Fruit fly (Drosophila melanogaster) whole organism, embryonic: ENCODE data around the gene PhKgamma.
A peak's percentile ranks its signal among the peaks of the same experiment; 100 is the strongest.

Source experiments
- Ada2b ChIP-seq: fragments of 200-800 bp; sonication (Bioruptor generic); IDR thresholded peaks from 2 replicates; pipeline ENCODE4 v1.3.6; 2022; ENCODE audit warnings: missing biosample characterization, missing genetic modification characterization
- Aef1 ChIP-seq: fragments of 200-800 bp; sonication (Bioruptor generic); IDR thresholded peaks from 3 replicates; pipeline ENCODE4 v1.3.6; 2022; ENCODE audit warnings: missing biosample characterization, missing genetic modification characterization
- Asciz ChIP-seq: fragments of 200-800 bp; sonication (Bioruptor generic); optimal IDR thresholded peaks from 2 replicates; lab custom pipeline; 2017; ENCODE audit warnings: missing biosample characterization, mild to moderate bottlenecking, missing genetic modification characterization, missing genetic modification reagents
- Blimp-1 ChIP-seq: fragments of 200-800 bp; sonication (Bioruptor generic); optimal IDR thresholded peaks from 3 replicates; lab custom pipeline; 2018; ENCODE audit warnings: missing biosample characterization, missing genetic modification characterization, mild to moderate bottlenecking, moderate library complexity, missing genetic modification reagents
- CG10274 ChIP-seq: fragments of 200-800 bp; sonication (Bioruptor generic); optimal IDR thresholded peaks from 3 replicates; lab custom pipeline; 2017; ENCODE audit warnings: missing biosample characterization, mild to moderate bottlenecking, missing genetic modification characterization
- CG10979 ChIP-seq: fragments of 200-800 bp; sonication (Bioruptor generic); optimal IDR thresholded peaks from 2 replicates; lab custom pipeline; 2018; ENCODE audit warnings: missing biosample characterization, mild to moderate bottlenecking, missing genetic modification characterization, moderate library complexity
- CG11398 ChIP-seq: fragments of 200-800 bp; sonication (Bioruptor generic); optimal IDR thresholded peaks from 2 replicates; lab custom pipeline; 2016; ENCODE audit warnings: missing biosample characterization, missing genetic modification characterization
- CG11456 ChIP-seq: fragments of 200-800 bp; sonication (Bioruptor generic); IDR thresholded peaks from 3 replicates; pipeline ENCODE4 v1.3.6; 2022; ENCODE audit warnings: missing biosample characterization, missing genetic modification characterization
- CG11696 ChIP-seq: fragments of 200-800 bp; sonication (Bioruptor generic); IDR thresholded peaks from 2 replicates; pipeline ENCODE4 v1.3.6; 2022; ENCODE audit warnings: missing biosample characterization, missing genetic modification characterization
- CG13424 ChIP-seq: fragments of 200-800 bp; sonication (Bioruptor generic); optimal IDR thresholded peaks from 2 replicates; lab custom pipeline; 2019; ENCODE audit warnings: missing biosample characterization, mild to moderate bottlenecking, missing genetic modification characterization, moderate library complexity
- CG15601 ChIP-seq: fragments of 200-800 bp; sonication (Bioruptor generic); optimal IDR thresholded peaks from 3 replicates; lab custom pipeline; 2019; ENCODE audit warnings: missing biosample characterization, mild to moderate bottlenecking, missing genetic modification characterization, moderate library complexity
- CG17359 ChIP-seq: fragments of 200-800 bp; sonication (Bioruptor generic); optimal IDR thresholded peaks from 3 replicates; lab custom pipeline; 2018; ENCODE audit warnings: missing biosample characterization, mild to moderate bottlenecking, missing genetic modification characterization, moderate library complexity
- CG18599 ChIP-seq: fragments of 200-800 bp; sonication (Bioruptor generic); optimal IDR thresholded peaks from 3 replicates; lab custom pipeline; 2017; ENCODE audit warnings: missing biosample characterization, missing genetic modification characterization, mild to moderate bottlenecking, moderate library complexity, missing genetic modification reagents
- CG18764 ChIP-seq: fragments of 200-800 bp; sonication (Bioruptor generic); optimal IDR thresholded peaks from 3 replicates; lab custom pipeline; 2016; ENCODE audit warnings: missing biosample characterization, missing genetic modification characterization
- CG2678 ChIP-seq: fragments of 200-800 bp; sonication (Bioruptor generic); optimal IDR thresholded peaks from 3 replicates; lab custom pipeline; 2019; ENCODE audit warnings: missing biosample characterization, mild to moderate bottlenecking, missing genetic modification characterization, moderate library complexity
- CG31441 ChIP-seq: fragments of 200-800 bp; sonication (Bioruptor generic); IDR thresholded peaks from 2 replicates; pipeline ENCODE4 v1.3.6; 2022; ENCODE audit warnings: missing biosample characterization, missing genetic modification characterization
- CG8359 ChIP-seq: fragments of 200-800 bp; sonication (Bioruptor generic); optimal IDR thresholded peaks from 2 replicates; lab custom pipeline; 2017; ENCODE audit warnings: missing biosample characterization, mild to moderate bottlenecking, missing genetic modification characterization, borderline replicate concordance
- D19B ChIP-seq: fragments of 200-800 bp; sonication (Bioruptor generic); optimal IDR thresholded peaks from 2 replicates; lab custom pipeline; 2017; ENCODE audit warnings: missing biosample characterization, mild to moderate bottlenecking, missing genetic modification characterization
- Dad ChIP-seq: fragments of 200-800 bp; sonication (Bioruptor generic); optimal IDR thresholded peaks from 3 replicates; lab custom pipeline; 2016; ENCODE audit warnings: missing biosample characterization, missing genetic modification characterization
- Dbx ChIP-seq: fragments of 200-800 bp; sonication (Bioruptor generic); IDR thresholded peaks from 3 replicates; pipeline ENCODE4 v1.3.6; 2022; ENCODE audit warnings: missing biosample characterization, missing genetic modification characterization
- Dip2 ChIP-seq: fragments of 200-800 bp; sonication (Bioruptor generic); IDR thresholded peaks from 2 replicates; pipeline ENCODE4 v1.3.6; 2022; ENCODE audit warnings: missing biosample characterization, missing genetic modification characterization
- HHEX ChIP-seq: fragments of 200-800 bp; sonication (Bioruptor generic); optimal IDR thresholded peaks from 3 replicates; lab custom pipeline; 2017; ENCODE audit warnings: missing biosample characterization, mild to moderate bottlenecking, missing genetic modification characterization, missing genetic modification reagents
- Med ChIP-seq: fragments of 200-800 bp; sonication (Bioruptor generic); peaks from one replicate; lab custom pipeline; 2016; ENCODE audit warnings: missing biosample characterization, missing genetic modification characterization, mild to moderate bottlenecking, inconsistent platforms, moderate library complexity
- NC2α ChIP-seq: fragments of 200-800 bp; sonication (Bioruptor generic); optimal IDR thresholded peaks from 2 replicates; lab custom pipeline; 2016; ENCODE audit warnings: missing biosample characterization, missing genetic modification characterization
- Ssrp ChIP-seq: fragments of 200-800 bp; sonication (Bioruptor generic); optimal IDR thresholded peaks from 2 replicates; lab custom pipeline; 2018; ENCODE audit warnings: missing biosample characterization, mild to moderate bottlenecking, missing genetic modification characterization, moderate library complexity
- YL-1 ChIP-seq: fragments of 200-800 bp; sonication (Bioruptor generic); optimal IDR thresholded peaks from 3 replicates; lab custom pipeline; 2017; ENCODE audit warnings: missing biosample characterization, mild to moderate bottlenecking, missing genetic modification characterization
- abd-A ChIP-seq: fragments of 200-800 bp; sonication (Bioruptor generic); optimal IDR thresholded peaks from 3 replicates; lab custom pipeline; 2019; ENCODE audit warnings: missing biosample characterization, mild to moderate bottlenecking, missing genetic modification characterization, moderate library complexity
- ase ChIP-seq: fragments of 200-800 bp; sonication (Bioruptor generic); IDR thresholded peaks from 3 replicates; pipeline ENCODE4 v1.3.6; 2022; ENCODE audit warnings: missing biosample characterization, missing genetic modification characterization
- bcd ChIP-seq: fragments of 200-800 bp; sonication (Bioruptor generic); optimal IDR thresholded peaks from 2 replicates; lab custom pipeline; 2017; ENCODE audit warnings: missing biosample characterization, mild to moderate bottlenecking, missing genetic modification characterization
- bsh ChIP-seq, 2 experiments: fragments of 200-800 bp; sonication (Bioruptor generic); optimal IDR thresholded peaks; 2 replicates each; lab custom pipeline; 2017 to 2018; ENCODE audit warnings: mild to moderate bottlenecking in 2 of 2, missing biosample characterization in 2 of 2, missing genetic modification characterization in 2 of 2, moderate library complexity in 1 of 2
- dmrt99B ChIP-seq: fragments of 200-800 bp; sonication (Bioruptor generic); optimal IDR thresholded peaks from 2 replicates; lab custom pipeline; 2018; ENCODE audit warnings: missing biosample characterization, mild to moderate bottlenecking, missing genetic modification characterization, moderate library complexity
- dpn ChIP-seq, 2 experiments: fragments of 200-800 bp; sonication (Bioruptor generic); optimal IDR thresholded peaks; 3 replicates each; lab custom pipeline; 2016; ENCODE audit warnings: missing biosample characterization in 2 of 2, missing genetic modification characterization in 2 of 2
- ewg ChIP-seq: fragments of 200-800 bp; sonication (Bioruptor generic); optimal IDR thresholded peaks from 3 replicates; lab custom pipeline; 2017; ENCODE audit warnings: mild to moderate bottlenecking, missing biosample characterization, missing genetic modification reagents, missing genetic modification characterization
- eyg ChIP-seq: fragments of 200-800 bp; sonication (Bioruptor generic); optimal IDR thresholded peaks from 3 replicates; lab custom pipeline; 2016; ENCODE audit warnings: missing biosample characterization, missing genetic modification characterization
- gce ChIP-seq: fragments of 200-800 bp; sonication (Bioruptor generic); IDR thresholded peaks from 3 replicates; pipeline ENCODE4 v1.3.6; 2022; ENCODE audit warnings: missing biosample characterization, missing genetic modification characterization
- grau ChIP-seq: fragments of 200-800 bp; optimal IDR thresholded peaks from 3 replicates; lab custom pipeline; 2019; ENCODE audit warnings: missing biosample characterization, mild to moderate bottlenecking, missing genetic modification characterization, moderate library complexity
- ind ChIP-seq: fragments of 200-800 bp; sonication (Bioruptor generic); optimal IDR thresholded peaks from 3 replicates; lab custom pipeline; 2016; ENCODE audit warnings: missing biosample characterization, missing genetic modification characterization
- kay ChIP-seq: fragments of 200-800 bp; sonication (Bioruptor generic); optimal IDR thresholded peaks from 2 replicates; lab custom pipeline; 2016; ENCODE audit warnings: missing biosample characterization, missing genetic modification characterization
- lola ChIP-seq, 3 experiments: fragments of >200 bp in 2 of 3; fragments of 200-800 bp in 1 of 3; sonication (Bioruptor generic) in 1 of 3; optimal IDR thresholded peaks; 2 replicates each; lab custom pipeline; 2017 to 2019; ENCODE audit warnings: missing biosample characterization in 3 of 3, missing genetic modification characterization in 3 of 3, mild to moderate bottlenecking in 1 of 3, moderate library complexity in 1 of 3
- pan ChIP-seq, 4 experiments: fragments of >200 bp in 3 of 4; fragments of 200-800 bp in 1 of 4; sonication (Bioruptor generic) in 1 of 4; optimal IDR thresholded peaks in 3 of 4; IDR thresholded peaks in 1 of 4; 2 replicates each; pipeline versions ENCODE4 v1.3.6 to Lab custom; 2017 to 2022; ENCODE audit warnings: missing biosample characterization in 2 of 4, missing genetic modification characterization in 2 of 4, mixed read lengths in 1 of 4
- phol ChIP-seq: fragments of 200-800 bp; sonication (Bioruptor generic); optimal IDR thresholded peaks from 3 replicates; lab custom pipeline; 2018; ENCODE audit warnings: missing biosample characterization, mild to moderate bottlenecking, missing genetic modification characterization, moderate library complexity
- prd ChIP-seq, 3 experiments: fragments of >200 bp in 2 of 3; fragments of 200-800 bp in 1 of 3; sonication (Bioruptor generic) in 1 of 3; optimal IDR thresholded peaks in 2 of 3; IDR thresholded peaks in 1 of 3; 2 replicates in 2 of 3; 3 replicates in 1 of 3; pipeline versions ENCODE4 v1.3.6 to Lab custom; 2017 to 2022; ENCODE audit warnings: missing biosample characterization in 1 of 3, missing genetic modification characterization in 1 of 3
- sima ChIP-seq: fragments of 200-800 bp; sonication (Bioruptor generic); optimal IDR thresholded peaks from 2 replicates; lab custom pipeline; 2016; ENCODE audit warnings: missing biosample characterization, missing genetic modification characterization
- sqz ChIP-seq: fragments of 200-800 bp; sonication (Bioruptor generic); optimal IDR thresholded peaks from 3 replicates; lab custom pipeline; 2018; ENCODE audit warnings: missing biosample characterization, mild to moderate bottlenecking, missing genetic modification characterization
- tio ChIP-seq: fragments of 200-800 bp; sonication (Bioruptor generic); optimal IDR thresholded peaks from 2 replicates; lab custom pipeline; 2017; ENCODE audit warnings: missing biosample characterization, missing genetic modification characterization, inconsistent platforms
- tx ChIP-seq: fragments of 200-800 bp; sonication (Bioruptor generic); optimal IDR thresholded peaks from 2 replicates; lab custom pipeline; 2016; ENCODE audit warnings: missing biosample characterization, missing genetic modification characterization
- unpg ChIP-seq: fragments of 200-800 bp; sonication (Bioruptor generic); optimal IDR thresholded peaks from 3 replicates; lab custom pipeline; 2018; ENCODE audit warnings: missing biosample characterization, mild to moderate bottlenecking, missing genetic modification characterization, moderate library complexity
- wor ChIP-seq: fragments of 200-800 bp; sonication (Bioruptor generic); IDR thresholded peaks from 2 replicates; pipeline ENCODE4 v1.3.6; 2022; ENCODE audit warnings: missing biosample characterization, missing genetic modification characterization

The PhKgamma gene

DNA sequence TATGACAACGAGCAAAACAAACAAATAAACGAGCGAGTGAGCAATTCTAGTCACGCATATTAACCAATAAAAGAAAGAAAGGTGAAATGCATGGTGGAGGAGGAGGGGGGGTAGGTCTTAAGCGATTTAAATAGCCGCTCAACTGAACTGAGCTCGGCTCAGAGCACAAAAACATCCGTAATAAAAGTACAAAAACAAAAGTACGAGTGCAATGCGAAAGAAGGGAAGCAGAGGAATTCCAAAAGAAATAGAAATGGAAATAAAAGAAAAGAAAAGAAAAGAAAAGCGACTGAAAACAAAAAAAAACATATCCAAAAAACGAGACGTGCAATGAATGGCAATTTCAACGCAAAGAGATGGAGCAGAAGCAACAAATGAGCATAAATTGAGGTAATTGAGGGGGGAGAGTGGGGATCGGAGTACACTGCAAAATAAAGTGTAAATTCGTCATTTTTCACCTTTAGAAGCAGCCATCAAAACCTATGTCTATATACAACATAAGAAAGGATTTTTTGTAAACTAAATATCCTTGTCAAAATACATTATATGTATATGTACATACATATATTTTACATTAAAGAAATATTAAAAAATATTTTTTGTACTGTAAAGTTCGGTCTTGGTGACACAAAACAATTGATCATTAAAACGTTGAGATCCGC, 36.6 kb upstream of the PhKgamma start (continued):
- TF ChIP-seq CG15601 (tag; lab: Kevin White, UChicago): peak; percentile 35
- TF ChIP-seq Dbx (GFP tag; lab: Robert Waterston, UW): no peak
- TF ChIP-seq CG10979 (tag; lab: Kevin White, UChicago): peak; percentile 58
- no peak for TF ChIP-seq Aef1 (GFP tag; lab: Robert Waterston, UW)
- peak; percentile 3 for TF ChIP-seq ind
- no peak for TF ChIP-seq CG8359
- TF ChIP-seq CG2678 (tag; lab: Kevin White, UChicago): peak; percentile 55
- no peak for TF ChIP-seq Ada2b (GFP tag; lab: Robert Waterston, UW)
- TF ChIP-seq Med (GFP tag; lab: Kevin White, UChicago): no peak
- TF ChIP-seq CG17359 (tag; lab: Kevin White, UChicago): peak; percentile 47
- TF ChIP-seq unpg: peak; percentile 50
- no peak for TF ChIP-seq CG11398 (GFP tag; lab: Kevin White, UChicago)
- TF ChIP-seq tio (GFP tag; lab: Kevin White, UChicago): no peak
- no peak for TF ChIP-seq sima (GFP tag; lab: Kevin White, UChicago)
- no peak for TF ChIP-seq bcd (GFP tag; lab: Kevin White, UChicago)
- peak; percentile 37 for TF ChIP-seq CG13424 (tag; lab: Kevin White, UChicago)
- TF ChIP-seq Dad (GFP tag; lab: Kevin White, UChicago): no peak
- no peak for TF ChIP-seq CG11696 (GFP tag; lab: Robert Waterston, UW)
- TF ChIP-seq Blimp-1 (GFP tag; lab: Kevin White, UChicago): peak; percentile 61
- no peak for TF ChIP-seq eyg (GFP tag; lab: Kevin White, UChicago)
- TF ChIP-seq Asciz (GFP tag; lab: Kevin White, UChicago): peak; percentile 3
- no peak for TF ChIP-seq CG10274 (GFP tag; lab: Kevin White, UChicago)
- no peak for TF ChIP-seq YL-1 (GFP tag; lab: Kevin White, UChicago)
- no peak for TF ChIP-seq CG18599 (GFP tag; lab: Kevin White, UChicago)
- no peak for TF ChIP-seq kay (GFP tag; lab: Kevin White, UChicago)
- TF ChIP-seq wor: 0 out of 2 replicates have a peak, but pooled peaks have one; percentile 15
- TF ChIP-seq dpn (GFP tag; optimal IDR thresholded peaks at IDR 0.05; lab: Kevin White, UChicago): peak in 1 of 2 experiments; percentile 18
- peak; percentile 13 for TF ChIP-seq HHEX
- TF ChIP-seq lola (GFP tag; optimal IDR thresholded peaks at IDR 0.05; lab: Kevin White, UChicago): peak in 1 of 3 experiments; percentile 22
- no peak for TF ChIP-seq pan (optimal IDR thresholded peaks at IDR 0.05; lab: Kevin White, UChicago)
- no peak for TF ChIP-seq pan (GFP tag; optimal IDR thresholded peaks at IDR 0.05 in 1 of 2, IDR thresholded peaks at IDR 0.05 in 1 of 2)
- no peak for TF ChIP-seq gce (GFP tag; lab: Robert Waterston, UW)
- peak in 1 of 2 experiments; percentile 67 for TF ChIP-seq bsh (GFP tag; optimal IDR thresholded peaks at IDR 0.05; lab: Kevin White, UChicago)
- no peak for TF ChIP-seq CG18764 (GFP tag; lab: Kevin White, UChicago)
- TF ChIP-seq prd (optimal IDR thresholded peaks at IDR 0.05; lab: Kevin White, UChicago): no peak
- peak; percentile 22; the same call in 1 of the 3 replicates for TF ChIP-seq prd (GFP tag; IDR thresholded peaks at IDR 0.05; lab: Robert Waterston, UW)
- peak; percentile 57 for TF ChIP-seq phol (tag; lab: Kevin White, UChicago)
- no peak for TF ChIP-seq abd-A (tag; lab: Kevin White, UChicago)
- no peak for TF ChIP-seq CG11456 (GFP tag; lab: Robert Waterston, UW)
- TF ChIP-seq D19B (GFP tag; lab: Kevin White, UChicago): no peak
- peak; percentile 43 for TF ChIP-seq grau
- no peak for TF ChIP-seq sqz
- TF ChIP-seq Dip2 (GFP tag; lab: Robert Waterston, UW): no peak
- no peak for TF ChIP-seq ase (GFP tag; lab: Robert Waterston, UW)
- TF ChIP-seq NC2α (GFP tag; lab: Kevin White, UChicago): no peak
- no peak; the same call in none of the 2 replicates for TF ChIP-seq CG31441
- TF ChIP-seq ewg (GFP tag; lab: Kevin White, UChicago): peak; percentile 14
- peak; percentile 43 for TF ChIP-seq Ssrp
- no peak for TF ChIP-seq tx (GFP tag; lab: Kevin White, UChicago)
- TF ChIP-seq dmrt99B: peak; percentile 46
